Worm (Caenorhabditis elegans): Measurements from ENCODE around the gene csa-1.

The csa-1 gene

ce11 chrII:9345794-9346193 lies 26.3 kb upstream of the csa-1 start:
- TF ChIP-seq unc-55 (GFP tag; optimal IDR thresholded peaks at IDR 0.05) (no peak), gmeb-2 (tag; optimal IDR thresholded peaks at IDR 0.05) (no peak), K02D7.2 (tag; optimal IDR thresholded peaks at IDR 0.05) (no peak), C08G9.2 (tag; optimal IDR thresholded peaks at IDR 0.05) (no peak), hlh-6 (tag; optimal IDR thresholded peaks at IDR 0.05) (no peak), odd-2 (tag; optimal IDR thresholded peaks at IDR 0.05) (no peak), rnt-1 (tag; optimal IDR thresholded peaks at IDR 0.05) (no peak), lin-11 (tag; optimal IDR thresholded peaks at IDR 0.05) (no peak), ets-4 (tag; optimal IDR thresholded peaks at IDR 0.05) (no peak), unc-42 (tag; optimal IDR thresholded peaks at IDR 0.05) (no peak), elt-4 (tag; optimal IDR thresholded peaks at IDR 0.05) (no peak), ceh-22 (tag; optimal IDR thresholded peaks at IDR 0.05) (no peak), pat-9 (tag; optimal IDR thresholded peaks at IDR 0.05) (no peak), Y22D7AL.16 (tag; optimal IDR thresholded peaks at IDR 0.05) (no peak), C38D4.7 (GFP tag; optimal IDR thresholded peaks at IDR 0.05) (no peak), nhr-11 (tag; optimal IDR thresholded peaks at IDR 0.05) (no peak), T23F11.4 (GFP tag; optimal IDR thresholded peaks at IDR 0.05) (no peak)

ce11 chrII:9345116-9345515 lies 25.6 kb upstream of the csa-1 start:
- TF ChIP-seq nhr-232 (tag; optimal IDR thresholded peaks at IDR 0.05) (no peak), nhr-11 (tag; optimal IDR thresholded peaks at IDR 0.05) (no peak), hlh-15 (tag; optimal IDR thresholded peaks at IDR 0.05) (no peak), fkh-10 (GFP tag; optimal IDR thresholded peaks at IDR 0.05) (no peak)

- TF ChIP-seq gmeb-2 (tag; optimal IDR thresholded peaks at IDR 0.05) (no peak), hlh-6 (tag; optimal IDR thresholded peaks at IDR 0.05) (no peak), pros-1 (tag; optimal IDR thresholded peaks at IDR 0.05) (no peak), ceh-34 (tag; optimal IDR thresholded peaks at IDR 0.05) (no peak), ttx-3 (tag; optimal IDR thresholded peaks at IDR 0.05) (no peak), sdc-2 (tag; optimal IDR thresholded peaks at IDR 0.05) (no peak), pha-2 (tag; optimal IDR thresholded peaks at IDR 0.05) (no peak), ceh-24 (tag; optimal IDR thresholded peaks at IDR 0.05) (no peak), dmd-4 (tag; optimal IDR thresholded peaks at IDR 0.05; ENCODE audit: borderline replicate concordance) (no peak), mec-3 (tag; optimal IDR thresholded peaks at IDR 0.05; ENCODE audit: borderline replicate concordance) (no peak), pqm-1 (tag; optimal IDR thresholded peaks at IDR 0.05) (no peak), ahr-1 (tag; optimal IDR thresholded peaks at IDR 0.05) (no peak), nfya-1 (tag; optimal IDR thresholded peaks at IDR 0.05) (no peak), ceh-48 (tag; optimal IDR thresholded peaks at IDR 0.05) (no peak)
These were observed 24.4 kb upstream of the csa-1 start for ce11 chrII:9343955-9344354.

- TF ChIP-seq ahr-1 (tag; optimal IDR thresholded peaks at IDR 0.05) (no peak), tbx-7 (tag; optimal IDR thresholded peaks at IDR 0.05) (no peak), ceh-30 (tag; optimal IDR thresholded peaks at IDR 0.05) (no peak), pha-4 (tag; optimal IDR thresholded peaks at IDR 0.05) (no peak), Y22D7AL.16 (tag; optimal IDR thresholded peaks at IDR 0.05) (no peak), pha-2 (tag; optimal IDR thresholded peaks at IDR 0.05) (no peak), tbx-2 (tag; optimal IDR thresholded peaks at IDR 0.05) (no peak), ceh-14 (tag; optimal IDR thresholded peaks at IDR 0.05) (no peak), C08G9.2 (tag; optimal IDR thresholded peaks at IDR 0.05) (no peak), unc-86 (tag; optimal IDR thresholded peaks at IDR 0.05) (no peak), K09A11.1 (tag; optimal IDR thresholded peaks at IDR 0.05; ENCODE audit: insufficient read depth) (no peak), fkh-10 (GFP tag; optimal IDR thresholded peaks at IDR 0.05) (no peak), ttx-3 (tag; optimal IDR thresholded peaks at IDR 0.05) (no peak), ceh-45 (GFP tag; IDR thresholded peaks at IDR 0.05) (no peak), ceh-19 (GFP tag; optimal IDR thresholded peaks at IDR 0.05) (no peak)
These were observed 19.3 kb upstream of the csa-1 start, which contains the start of gene ttll-12 for ce11 chrII:9338859-9339258. ttll-12 (plus strand) TSS chrII:9338997.

All from whole organism, late embryonic.